Fruit fly (Drosophila melanogaster): ENCODE results near the gene Acsf2.
A peak's percentile ranks its signal among the peaks of the same experiment; 100 is the strongest.

The Acsf2 gene

dm6 chr2L:5365841-5366240 is 23.8 kb upstream of the Acsf2 start (continued):
- TF ChIP-seq ttk (GFP tag; IDR thresholded peaks at IDR 0.05) (no peak), CG15696 (tag; optimal IDR thresholded peaks at IDR 0.05) (peak; percentile 59), en (GFP tag; optimal IDR thresholded peaks at IDR 0.05) (no peak), Oli (tag; optimal IDR thresholded peaks at IDR 0.05) (peak; percentile 21), lab (GFP tag; optimal IDR thresholded peaks at IDR 0.05) (no peak), Abd-B (GFP tag; optimal IDR thresholded peaks at IDR 0.05) (no peak), tll (GFP tag; optimal IDR thresholded peaks at IDR 0.05) (no peak), CG32532 (GFP tag; IDR thresholded peaks at IDR 0.05) (peak; percentile 67; the same call in 1 of the 2 replicates), sna (GFP tag; IDR thresholded peaks at IDR 0.05; ENCODE audit: partially characterized antibody) (no peak), CG2712 (tag; optimal IDR thresholded peaks at IDR 0.05) (peak; percentile 48)

dm6 chr2L:5362351-5362750 is 20.3 kb upstream of the Acsf2 start:
- TF ChIP-seq vvl (GFP tag; IDR thresholded peaks at IDR 0.05), result 0 out of 2 replicates have a peak, but pooled peaks have one; percentile 14
- TF ChIP-seq CG10565 (GFP tag; optimal IDR thresholded peaks at IDR 0.05), result no peak
- TF ChIP-seq CG6791 (GFP tag; IDR thresholded peaks at IDR 0.05; ENCODE audit: partially characterized antibody), result peak; percentile 59; the same call in 1 of the 3 replicates
- peak; percentile 88 for TF ChIP-seq Deaf1 (tag; optimal IDR thresholded peaks at IDR 0.05)
- no peak for TF ChIP-seq unpg (GFP tag; optimal IDR thresholded peaks at IDR 0.05)
- no peak for TF ChIP-seq ash1 (GFP tag; optimal IDR thresholded peaks at IDR 0.05)
- no peak for TF ChIP-seq Chrac-16 (GFP tag; optimal IDR thresholded peaks at IDR 0.05)
- TF ChIP-seq NFAT (GFP tag; IDR thresholded peaks at IDR 0.05), result no peak
- no peak for TF ChIP-seq CG11504 (tag; optimal IDR thresholded peaks at IDR 0.05)
- TF ChIP-seq MTF-1 (GFP tag; optimal IDR thresholded peaks at IDR 0.05; ENCODE audit: borderline replicate concordance), result no peak
- TF ChIP-seq CG10209 (GFP tag; optimal IDR thresholded peaks at IDR 0.05), result no peak
- TF ChIP-seq Ptx1 (GFP tag; IDR thresholded peaks at IDR 0.05), result no peak
- TF ChIP-seq Dp (GFP tag; optimal IDR thresholded peaks at IDR 0.05), result no peak
- no peak for TF ChIP-seq tin (GFP tag; optimal IDR thresholded peaks at IDR 0.05)
- TF ChIP-seq yki (optimal IDR thresholded peaks at IDR 0.05), result no peak
- no peak for TF ChIP-seq Dip3 (GFP tag; optimal IDR thresholded peaks at IDR 0.05)
- TF ChIP-seq ewg (GFP tag; optimal IDR thresholded peaks at IDR 0.05), result peak; percentile 42
- no peak for TF ChIP-seq CG4282 (GFP tag; optimal IDR thresholded peaks at IDR 0.05)
- no peak for TF ChIP-seq CG34376 (GFP tag; optimal IDR thresholded peaks at IDR 0.05)
- no peak for TF ChIP-seq CG9876 (GFP tag; optimal IDR thresholded peaks at IDR 0.05)
- TF ChIP-seq ssp (GFP tag; IDR thresholded peaks at IDR 0.05), result no peak
- TF ChIP-seq CG8359 (GFP tag; optimal IDR thresholded peaks at IDR 0.05; ENCODE audit: borderline replicate concordance), result no peak
- TF ChIP-seq tna (GFP tag; IDR thresholded peaks at IDR 0.05; ENCODE audit: partially characterized antibody), result no peak
- no peak for TF ChIP-seq CG3726 (GFP tag; IDR thresholded peaks at IDR 0.05)
- no peak for TF ChIP-seq CG3407 (GFP tag; optimal IDR thresholded peaks at IDR 0.05)
- TF ChIP-seq da (GFP tag; optimal IDR thresholded peaks at IDR 0.05), result no peak
- peak; percentile 23 for TF ChIP-seq Med (GFP tag)
- no peak for TF ChIP-seq Bteb2 (GFP tag; optimal IDR thresholded peaks at IDR 0.05)
- peak; percentile 9 for TF ChIP-seq cg (GFP tag; optimal IDR thresholded peaks at IDR 0.05)
- TF ChIP-seq luna (GFP tag; optimal IDR thresholded peaks at IDR 0.05), result no peak
- no peak for TF ChIP-seq CG8281 (tag; optimal IDR thresholded peaks at IDR 0.05)
- no peak for TF ChIP-seq CG6272 (GFP tag; IDR thresholded peaks at IDR 0.05)
- no peak for TF ChIP-seq repo (GFP tag; optimal IDR thresholded peaks at IDR 0.05)
- no peak for TF ChIP-seq al (GFP tag; IDR thresholded peaks at IDR 0.05)
- no peak for TF ChIP-seq CG14667 (GFP tag; IDR thresholded peaks at IDR 0.05)
- TF ChIP-seq ind (GFP tag; optimal IDR thresholded peaks at IDR 0.05), result no peak
- TF ChIP-seq fru (optimal IDR thresholded peaks at IDR 0.05), result no peak
- TF ChIP-seq Nf-YC (tag; optimal IDR thresholded peaks at IDR 0.05), result peak; percentile 92
- peak; percentile 18 for TF ChIP-seq CG5180 (GFP tag; optimal IDR thresholded peaks at IDR 0.05)
- TF ChIP-seq grn (GFP tag; optimal IDR thresholded peaks at IDR 0.05), result peak; percentile 23
- no peak for TF ChIP-seq ERR (GFP tag; optimal IDR thresholded peaks at IDR 0.05)

All from whole organism, embryonic.